Worm (Caenorhabditis elegans): ENCODE measurements around the gene eif-3.K.

Gene eif-3.K

ce11 chrV:12987061-12987460 is 33.3 kb downstream of the eif-3.K start, which contains the start of gene shw-3:
Gene shw-3 (minus strand): TSS chrV:12987161.
- TF ChIP-seq fos-1 (tag; optimal IDR thresholded peaks at IDR 0.05) = no peak
- TF ChIP-seq nhr-12 (tag; optimal IDR thresholded peaks at IDR 0.05) = no peak
- no peak for TF ChIP-seq ceh-9 (tag; optimal IDR thresholded peaks at IDR 0.05)
- TF ChIP-seq fkh-2 (tag; optimal IDR thresholded peaks at IDR 0.05) = no peak
- TF ChIP-seq mdl-1 (tag; optimal IDR thresholded peaks at IDR 0.05) = no peak
- no peak for TF ChIP-seq lin-15B (tag; optimal IDR thresholded peaks at IDR 0.05)
- no peak for TF ChIP-seq lin-39 (tag; optimal IDR thresholded peaks at IDR 0.05)
- no peak for TF ChIP-seq elt-1 (tag; optimal IDR thresholded peaks at IDR 0.05)
- TF ChIP-seq nhr-25 (tag; optimal IDR thresholded peaks at IDR 0.05) = no peak
- TF ChIP-seq ama-1 (optimal IDR thresholded peaks at IDR 0.05) = no peak
- TF ChIP-seq nfya-1 (tag; optimal IDR thresholded peaks at IDR 0.05; ENCODE audit: insufficient read depth) = no peak
- no peak for TF ChIP-seq mml-1 (tag; optimal IDR thresholded peaks at IDR 0.05)
- no peak for TF ChIP-seq R02D3.7 (tag; optimal IDR thresholded peaks at IDR 0.05)
- no peak for TF ChIP-seq egl-27 (tag; optimal IDR thresholded peaks at IDR 0.05)
- no peak for TF ChIP-seq nhr-77 (tag; optimal IDR thresholded peaks at IDR 0.05)

ce11 chrV:12988256-12988655 is 34.5 kb downstream of the eif-3.K start, which contains the start of gene F15B9.8:
Gene F15B9.8 (plus strand): TSS chrV:12988556.
- TF ChIP-seq nhr-25 (tag; optimal IDR thresholded peaks at IDR 0.05) = no peak
- TF ChIP-seq nhr-12 (tag; optimal IDR thresholded peaks at IDR 0.05) = no peak
- TF ChIP-seq mdl-1 (tag; optimal IDR thresholded peaks at IDR 0.05) = no peak
- no peak for TF ChIP-seq nhr-11 (tag; optimal IDR thresholded peaks at IDR 0.05)
- TF ChIP-seq ceh-82 (tag; optimal IDR thresholded peaks at IDR 0.05) = no peak
- TF ChIP-seq lin-39 (tag; optimal IDR thresholded peaks at IDR 0.05) = no peak

- TF ChIP-seq nhr-25 (tag; optimal IDR thresholded peaks at IDR 0.05) (peak; percentile 73), ceh-28 (tag; optimal IDR thresholded peaks at IDR 0.05) (no peak), elt-1 (tag; optimal IDR thresholded peaks at IDR 0.05) (peak; percentile 17)
Measured at ce11 chrV:12992891-12993290, 39.1 kb downstream of the eif-3.K start, which contains the start of the genes F15B9.11 and dsl-7. Gene F15B9.11 (minus strand): TSS chrV:12992895. Gene dsl-7 (plus strand): TSS chrV:12993150.

- TF ChIP-seq nhr-28 (tag; optimal IDR thresholded peaks at IDR 0.05) (no peak), hmg-11 (tag; optimal IDR thresholded peaks at IDR 0.05) (no peak), sea-2 (GFP tag; optimal IDR thresholded peaks at IDR 0.05) (no peak), nhr-23 (tag; optimal IDR thresholded peaks at IDR 0.05) (peak; percentile 2), ama-1 (optimal IDR thresholded peaks at IDR 0.05) (no peak)
Measured at ce11 chrV:12995269-12995668, 41.5 kb downstream of the eif-3.K start, which contains the start of gene far-5. Gene far-5 (plus strand): TSS chrV:12995569.

- TF ChIP-seq ama-1 (optimal IDR thresholded peaks at IDR 0.05) (no peak), lin-39 (tag; optimal IDR thresholded peaks at IDR 0.05) (no peak), nhr-12 (tag; optimal IDR thresholded peaks at IDR 0.05) (no peak), daf-12 (tag; optimal IDR thresholded peaks at IDR 0.05) (no peak), elt-3 (tag; optimal IDR thresholded peaks at IDR 0.05) (no peak), nfya-1 (tag; optimal IDR thresholded peaks at IDR 0.05; ENCODE audit: insufficient read depth) (no peak), pha-4 (tag; optimal IDR thresholded peaks at IDR 0.05) (no peak), nhr-77 (tag; optimal IDR thresholded peaks at IDR 0.05) (no peak), skn-1 (tag; optimal IDR thresholded peaks at IDR 0.05) (no peak), ceh-16 (tag; optimal IDR thresholded peaks at IDR 0.05) (no peak), aly-2 (tag; optimal IDR thresholded peaks at IDR 0.05) (no peak)
Measured at ce11 chrV:12997422-12997821, 43.6 kb downstream of the eif-3.K start, which contains the start of gene far-3. Gene far-3 (minus strand): TSS chrV:12997522.

ce11 chrV:12999559-12999958 is 45.8 kb downstream of the eif-3.K start, which contains the start of gene far-4:
Gene far-4 (minus strand): TSS chrV:12999659.
- TF ChIP-seq tbx-2 (tag; optimal IDR thresholded peaks at IDR 0.05) = no peak
- no peak for TF ChIP-seq pha-4 (tag; optimal IDR thresholded peaks at IDR 0.05)
- no peak for TF ChIP-seq mml-1 (tag; optimal IDR thresholded peaks at IDR 0.05)
- no peak for TF ChIP-seq ztf-11 (tag; optimal IDR thresholded peaks at IDR 0.05)
- TF ChIP-seq nhr-28 (tag; optimal IDR thresholded peaks at IDR 0.05) = no peak
- no peak for TF ChIP-seq elt-2 (tag; optimal IDR thresholded peaks at IDR 0.05)
- TF ChIP-seq unc-39 (tag; optimal IDR thresholded peaks at IDR 0.05) = no peak
- TF ChIP-seq pqm-1 (tag; optimal IDR thresholded peaks at IDR 0.05) = no peak
- no peak for TF ChIP-seq nfya-1 (tag; optimal IDR thresholded peaks at IDR 0.05; ENCODE audit: insufficient read depth)
- TF ChIP-seq ztf-4 (tag; optimal IDR thresholded peaks at IDR 0.05) = no peak
- no peak for TF ChIP-seq R02D3.7 (tag; optimal IDR thresholded peaks at IDR 0.05)
- TF ChIP-seq jun-1 (tag; optimal IDR thresholded peaks at IDR 0.05) = no peak
- TF ChIP-seq hmg-11 (tag; optimal IDR thresholded peaks at IDR 0.05) = no peak
- no peak for TF ChIP-seq fkh-2 (tag; optimal IDR thresholded peaks at IDR 0.05)
- TF ChIP-seq ceh-16 (tag; optimal IDR thresholded peaks at IDR 0.05) = no peak
